Fruit fly (Drosophila melanogaster): ENCODE results near the gene PTPMT1.
A peak's percentile ranks its signal among the peaks of the same experiment; 100 is the strongest.

The PTPMT1 gene

DNA sequence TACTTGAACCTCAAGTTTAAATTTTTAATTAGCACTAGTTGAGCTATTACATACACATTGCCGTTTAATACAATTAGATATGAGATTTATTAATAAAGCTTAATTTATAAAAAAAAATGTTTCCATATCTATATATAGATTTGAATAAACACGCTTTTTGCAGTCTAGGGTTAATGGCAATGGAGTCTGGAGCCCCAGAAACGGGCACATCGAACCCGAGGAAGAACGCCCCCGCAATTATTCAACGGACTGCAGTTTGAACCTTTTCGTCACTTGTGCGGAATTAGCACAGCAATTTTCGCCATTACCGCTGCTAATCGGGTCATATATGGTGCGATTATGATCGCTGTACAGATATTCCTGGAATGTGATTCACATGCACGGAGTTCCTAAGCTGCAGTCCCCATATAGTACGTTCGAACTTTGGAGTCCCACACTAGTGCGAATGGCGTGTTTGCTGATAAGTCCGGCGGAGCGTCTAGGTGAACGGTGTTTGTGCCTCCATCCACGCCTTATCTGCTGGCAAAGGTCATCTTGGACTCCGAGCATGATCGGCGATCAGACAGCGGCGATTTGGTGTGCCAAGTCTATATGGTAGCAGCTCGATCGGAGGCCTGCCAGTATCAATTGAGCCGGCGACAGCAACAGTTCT lies 5.6 kb downstream of the PTPMT1 start, which contains the start of gene Lsd-1 (continued):
- TF ChIP-seq topi (GFP tag; optimal IDR thresholded peaks at IDR 0.05) = no peak
- TF ChIP-seq net (GFP tag; optimal IDR thresholded peaks at IDR 0.05) = peak; percentile 64
- peak; percentile 60 for TF ChIP-seq CG9139 (GFP tag; optimal IDR thresholded peaks at IDR 0.05)
- peak; percentile 80 for TF ChIP-seq CG15336 (GFP tag; IDR thresholded peaks at IDR 0.05)
- no peak for TF ChIP-seq Sox102F (GFP tag; optimal IDR thresholded peaks at IDR 0.05)
- peak; percentile 31 for TF ChIP-seq esn (GFP tag; optimal IDR thresholded peaks at IDR 0.05)
- peak; percentile 46 for TF ChIP-seq CG10669 (GFP tag; optimal IDR thresholded peaks at IDR 0.05)
- no peak for TF ChIP-seq cyc (GFP tag; optimal IDR thresholded peaks at IDR 0.05)
- peak; percentile 29 for TF ChIP-seq CG1621 (tag; optimal IDR thresholded peaks at IDR 0.05)
- no peak for TF ChIP-seq CG31627 (GFP tag; optimal IDR thresholded peaks at IDR 0.05)
- TF ChIP-seq vri (GFP tag; optimal IDR thresholded peaks at IDR 0.05) = no peak
- TF ChIP-seq svp (GFP tag) = peak; percentile 98

dm6 chr3R:23767417-23767853 lies 9.3 kb downstream of the PTPMT1 start, which contains the start of the genes CG10214 and CG10375:
Gene CG10214 (minus strand): TSS chr3R:23767488.
Gene CG10375 (plus strand): TSS chr3R:23767712.
- TF ChIP-seq CG1621 (tag; optimal IDR thresholded peaks at IDR 0.05) (peak; percentile 41), CG6854 (GFP tag; optimal IDR thresholded peaks at IDR 0.05) (peak; percentile 52), acj6 (GFP tag; optimal IDR thresholded peaks at IDR 0.05) (peak; percentile 67), Blimp-1 (GFP tag; optimal IDR thresholded peaks at IDR 0.05) (no peak), CG16779 (tag; optimal IDR thresholded peaks at IDR 0.05) (no peak), CG31627 (GFP tag; optimal IDR thresholded peaks at IDR 0.05) (peak; percentile 79), CG6276 (GFP tag; optimal IDR thresholded peaks at IDR 0.05) (no peak), fkh (GFP tag; optimal IDR thresholded peaks at IDR 0.05) (peak; percentile 88), Lpt (GFP tag; optimal IDR thresholded peaks at IDR 0.05) (no peak), Sox102F (GFP tag; optimal IDR thresholded peaks at IDR 0.05) (peak; percentile 59), vri (GFP tag; optimal IDR thresholded peaks at IDR 0.05) (peak; percentile 72), CG8632 (GFP tag; optimal IDR thresholded peaks at IDR 0.05) (peak; percentile 50), Eip93F (GFP tag; optimal IDR thresholded peaks at IDR 0.05) (no peak), fd59A (GFP tag; optimal IDR thresholded peaks at IDR 0.05) (no peak), Hr4 (GFP tag; optimal IDR thresholded peaks at IDR 0.05) (peak; percentile 69), pdm3 (GFP tag; optimal IDR thresholded peaks at IDR 0.05) (peak; percentile 72), CG6792 (GFP tag; optimal IDR thresholded peaks at IDR 0.05) (peak; percentile 56), Eip75B (GFP tag; optimal IDR thresholded peaks at IDR 0.05) (peak; percentile 58), CG8319 (GFP tag; optimal IDR thresholded peaks at IDR 0.05) (peak; percentile 46), CG11762 (GFP tag; optimal IDR thresholded peaks at IDR 0.05; ENCODE audit: insufficient read depth) (peak; percentile 0), Met (GFP tag; optimal IDR thresholded peaks at IDR 0.05) (peak; percentile 70), salr (GFP tag; optimal IDR thresholded peaks at IDR 0.05) (peak; percentile 5 to 21), dac (GFP tag; optimal IDR thresholded peaks at IDR 0.05) (peak; percentile 45), ss (GFP tag; optimal IDR thresholded peaks at IDR 0.05) (no peak), CG3032 (tag; optimal IDR thresholded peaks at IDR 0.05) (peak; percentile 67), CG9139 (GFP tag; optimal IDR thresholded peaks at IDR 0.05) (no peak), CG34406 (GFP tag; optimal IDR thresholded peaks at IDR 0.05) (peak; percentile 60), Hr39 (GFP tag; optimal IDR thresholded peaks at IDR 0.05) (peak; percentile 72), cyc (GFP tag; optimal IDR thresholded peaks at IDR 0.05) (peak; percentile 72), lz (GFP tag; optimal IDR thresholded peaks at IDR 0.05) (peak; percentile 81), CG3919 (GFP tag; optimal IDR thresholded peaks at IDR 0.05) (peak; percentile 75), CG10631 (GFP tag; optimal IDR thresholded peaks at IDR 0.05) (peak; percentile 74), topi (GFP tag; optimal IDR thresholded peaks at IDR 0.05) (peak; percentile 71), achi (GFP tag; optimal IDR thresholded peaks at IDR 0.05) (peak; percentile 61), Gug (GFP tag; IDR thresholded peaks at IDR 0.05) (peak; percentile 57; the same call in 1 of the 2 replicates), CG7368 (GFP tag; optimal IDR thresholded peaks at IDR 0.05) (peak; percentile 60), CG10669 (GFP tag; optimal IDR thresholded peaks at IDR 0.05) (peak; percentile 50), Eip78C (GFP tag) (peak; percentile 80), Sox14 (GFP tag; optimal IDR thresholded peaks at IDR 0.05) (peak; percentile 81), CG11902 (GFP tag; optimal IDR thresholded peaks at IDR 0.05) (peak; percentile 45), Ets21C (GFP tag; optimal IDR thresholded peaks at IDR 0.05) (no peak), CG15336 (GFP tag; IDR thresholded peaks at IDR 0.05) (peak; percentile 45; the same call in 1 of the 2 replicates), CG32006 (GFP tag; optimal IDR thresholded peaks at IDR 0.05) (peak; percentile 58), fd85E (GFP tag; optimal IDR thresholded peaks at IDR 0.05) (no peak), esn (GFP tag; optimal IDR thresholded peaks at IDR 0.05) (peak; percentile 84)

Measured in whole organism, prepupa.